Fruit fly (Drosophila melanogaster) whole organism, pupa: ENCODE measurements around the gene Nmnat.

Experiments used
- CG10348 ChIP-seq: fragments of 200-800 bp; sonication (Bioruptor generic); IDR thresholded peaks from 2 replicates; pipeline ENCODE4 v1.3.6; 2022; ENCODE audit warnings: missing biosample characterization, missing genetic modification characterization
- CG12605 ChIP-seq: fragments of 200-800 bp; sonication (Bioruptor generic); IDR thresholded peaks from 2 replicates; pipeline ENCODE4 v1.3.6; 2022; ENCODE audit warnings: missing biosample characterization, missing genetic modification characterization
- CG15710 ChIP-seq: fragments of 200-800 bp; sonication (Bioruptor generic); optimal IDR thresholded peaks from 2 replicates; lab custom pipeline; 2018; ENCODE audit warnings: missing biosample characterization, mild to moderate bottlenecking, missing genetic modification characterization, moderate library complexity
- CG17806 ChIP-seq: fragments of 200-800 bp; sonication (Bioruptor generic); optimal IDR thresholded peaks from 2 replicates; lab custom pipeline; 2018; ENCODE audit warnings: missing biosample characterization, mild to moderate bottlenecking, missing genetic modification characterization, moderate library complexity
- CG32121 ChIP-seq: fragments of 200-800 bp; sonication (Bioruptor generic); IDR thresholded peaks from 2 replicates; pipeline ENCODE4 v1.3.6; 2022; ENCODE audit warnings: missing biosample characterization, missing genetic modification characterization
- CG8159 ChIP-seq: fragments of 200-800 bp; sonication (Bioruptor generic); optimal IDR thresholded peaks from 3 replicates; lab custom pipeline; 2018; ENCODE audit warnings: missing biosample characterization, mild to moderate bottlenecking, missing genetic modification characterization, moderate library complexity
- CG8301 ChIP-seq: fragments of 200-800 bp; sonication (Bioruptor generic); optimal IDR thresholded peaks from 2 replicates; lab custom pipeline; 2018; ENCODE audit warnings: missing biosample characterization, mild to moderate bottlenecking, missing genetic modification characterization
- EcR ChIP-seq: fragments of 200-800 bp; sonication (Bioruptor generic); optimal IDR thresholded peaks from 3 replicates; lab custom pipeline; 2019; ENCODE audit warnings: missing biosample characterization, missing genetic modification characterization, mild to moderate bottlenecking, moderate library complexity, missing genetic modification reagents
- Pif1A ChIP-seq: fragments of 200-800 bp; sonication (Bioruptor generic); optimal IDR thresholded peaks from 3 replicates; lab custom pipeline; 2016; ENCODE audit warnings: missing biosample characterization, missing genetic modification characterization
- fd96Ca ChIP-seq: fragments of 200-800 bp; sonication (Bioruptor generic); IDR thresholded peaks from 3 replicates; pipeline ENCODE4 v1.3.6; 2022; ENCODE audit warnings: missing biosample characterization, missing genetic modification characterization
- gl ChIP-seq: fragments of 200-800 bp; sonication (Bioruptor generic); optimal IDR thresholded peaks from 2 replicates; lab custom pipeline; 2018; ENCODE audit warnings: missing biosample characterization, mild to moderate bottlenecking, missing genetic modification characterization

dm6 chr3R:24938049-24938448 is 7.0 kb upstream of the Nmnat start, which contains the start of gene Osbp:
- TF ChIP-seq CG12605: no peak
- no peak for TF ChIP-seq CG17806 (tag; lab: Kevin White, UChicago)
- no peak for TF ChIP-seq CG32121
- TF ChIP-seq fd96Ca: no peak
- TF ChIP-seq CG8159 (tag; lab: Kevin White, UChicago): no peak
- TF ChIP-seq CG10348 (GFP tag; lab: Robert Waterston, UW): no peak
- TF ChIP-seq gl (tag; lab: Kevin White, UChicago): no peak
- TF ChIP-seq EcR (GFP tag; lab: Kevin White, UChicago): no peak
- TF ChIP-seq CG8301 (tag; lab: Kevin White, UChicago): no peak
- no peak for TF ChIP-seq CG15710 (tag; lab: Kevin White, UChicago)
- TF ChIP-seq Pif1A (GFP tag; lab: Kevin White, UChicago): no peak
